Worm (Caenorhabditis elegans): ENCODE measurements around the gene cogc-2.

cogc-2 gene

DNA sequence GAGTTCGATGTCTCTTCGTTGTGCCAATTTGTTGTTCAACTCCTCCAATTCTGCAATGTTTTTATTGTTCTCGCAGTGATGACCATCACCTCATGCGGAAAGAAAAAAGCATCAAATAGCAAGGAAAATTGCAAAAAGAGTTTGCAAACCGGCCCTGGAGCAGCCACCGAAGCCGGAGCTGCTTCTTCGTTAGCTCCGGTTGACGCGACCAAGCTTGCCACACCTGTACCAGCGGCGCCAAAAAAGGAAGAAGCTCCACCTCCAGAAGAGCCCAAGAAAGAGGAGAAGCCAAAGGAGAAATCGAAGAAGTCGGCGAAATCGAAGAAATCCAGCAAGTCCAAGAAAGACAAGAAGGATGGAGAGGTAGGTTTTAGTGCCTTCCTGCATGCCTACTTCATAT, 29.2 kb downstream of the cogc-2 start:
- TF ChIP-seq aha-1 (tag; optimal IDR thresholded peaks at IDR 0.05) (no peak), ces-1 (GFP tag; optimal IDR thresholded peaks at IDR 0.05) (no peak), egl-27 (tag; optimal IDR thresholded peaks at IDR 0.05) (no peak), nhr-28 (tag; optimal IDR thresholded peaks at IDR 0.05) (no peak), ceh-82 (tag; optimal IDR thresholded peaks at IDR 0.05) (no peak), fkh-8 (tag; optimal IDR thresholded peaks at IDR 0.05) (no peak), ceh-90 (tag; optimal IDR thresholded peaks at IDR 0.05) (no peak), hlh-17 (GFP tag; optimal IDR thresholded peaks at IDR 0.05; ENCODE audit: borderline replicate concordance) (no peak), unc-86 (tag; optimal IDR thresholded peaks at IDR 0.05) (no peak), lin-14 (GFP tag; optimal IDR thresholded peaks at IDR 0.05) (no peak), nhr-90 (tag; optimal IDR thresholded peaks at IDR 0.05; ENCODE audit: poor library complexity) (no peak), unc-98 (GFP tag; IDR thresholded peaks at IDR 0.05) (no peak), fkh-4 (tag; optimal IDR thresholded peaks at IDR 0.05; ENCODE audit: borderline replicate concordance) (no peak), ceh-88 (GFP tag; IDR thresholded peaks at IDR 0.05) (no peak), snu-23 (GFP tag; optimal IDR thresholded peaks at IDR 0.05) (no peak), lir-3 (tag; optimal IDR thresholded peaks at IDR 0.05; ENCODE audit: poor library complexity) (no peak), vab-15 (tag; optimal IDR thresholded peaks at IDR 0.05) (no peak), sox-4 (tag; optimal IDR thresholded peaks at IDR 0.05) (no peak), sptf-1 (tag; optimal IDR thresholded peaks at IDR 0.05) (no peak)

- TF ChIP-seq mef-2 (tag; optimal IDR thresholded peaks at IDR 0.05) = no peak
- TF ChIP-seq grh-1 (GFP tag; IDR thresholded peaks at IDR 0.05) = no peak
- TF ChIP-seq unc-130 (tag; optimal IDR thresholded peaks at IDR 0.05) = no peak
- no peak for TF ChIP-seq nhr-85 (tag)
- TF ChIP-seq ama-1 (optimal IDR thresholded peaks at IDR 0.05) = no peak
- no peak for TF ChIP-seq skn-1 (tag; optimal IDR thresholded peaks at IDR 0.05)
- no peak for TF ChIP-seq alr-1 (tag; optimal IDR thresholded peaks at IDR 0.05; ENCODE audit: borderline replicate concordance)
- no peak for TF ChIP-seq nhr-12 (tag; optimal IDR thresholded peaks at IDR 0.05)
- TF ChIP-seq pax-3 (tag; optimal IDR thresholded peaks at IDR 0.05) = no peak
Observed at ce11 chrIV:7009531-7009930, 29.8 kb downstream of the cogc-2 start, which contains the start of gene C25A8.2. Gene C25A8.2 (plus strand): TSS chrIV:7009831.

DNA sequence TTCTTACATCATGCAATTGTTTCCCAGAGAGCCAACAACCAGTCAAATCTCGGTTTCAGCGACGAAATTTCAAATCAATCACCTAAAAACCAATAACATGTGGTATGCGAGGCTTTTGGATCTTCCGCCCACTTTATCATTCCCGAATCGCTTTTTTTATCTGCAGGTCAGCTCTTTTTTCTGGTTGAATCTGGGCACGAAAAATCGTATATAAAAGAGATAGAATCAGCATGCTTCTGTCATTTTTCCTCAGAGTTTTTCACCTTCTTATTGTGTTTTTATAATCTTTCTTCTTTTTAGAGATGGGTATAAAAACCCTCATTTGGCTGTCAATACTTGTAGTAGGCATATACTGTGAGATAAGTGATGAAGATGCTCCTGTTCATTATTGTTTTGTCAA, 36.1 kb downstream of the cogc-2 start, which contains the start of gene cht-3:
cht-3 (plus strand) TSS at position 301 of the 400 bp plus-strand sequence.
- TF ChIP-seq ceh-82 (tag; optimal IDR thresholded peaks at IDR 0.05) (no peak), unc-62 (GFP tag; optimal IDR thresholded peaks at IDR 0.05) (no peak), efl-3 (GFP tag; optimal IDR thresholded peaks at IDR 0.05) (no peak), ceh-8 (GFP tag; optimal IDR thresholded peaks at IDR 0.05) (no peak), lin-35 (GFP tag; optimal IDR thresholded peaks at IDR 0.05) (no peak), pag-3 (tag; optimal IDR thresholded peaks at IDR 0.05; ENCODE audit: borderline replicate concordance, insufficient read depth) (no peak), ceh-63 (GFP tag; optimal IDR thresholded peaks at IDR 0.05) (no peak), sox-4 (tag; optimal IDR thresholded peaks at IDR 0.05) (no peak), lsy-2 (tag; optimal IDR thresholded peaks at IDR 0.05) (no peak), aly-2 (tag; optimal IDR thresholded peaks at IDR 0.05) (no peak), hlh-17 (GFP tag; optimal IDR thresholded peaks at IDR 0.05; ENCODE audit: borderline replicate concordance) (no peak), nhr-47 (tag; optimal IDR thresholded peaks at IDR 0.05) (no peak), nhr-12 (tag; optimal IDR thresholded peaks at IDR 0.05) (no peak), pax-3 (tag; optimal IDR thresholded peaks at IDR 0.05) (no peak)

- TF ChIP-seq pax-3 (tag; optimal IDR thresholded peaks at IDR 0.05) = no peak
- no peak for TF ChIP-seq lin-15B (tag; optimal IDR thresholded peaks at IDR 0.05)
- TF ChIP-seq snpc-4 (tag; optimal IDR thresholded peaks at IDR 0.05) = no peak
- no peak for TF ChIP-seq F16B12.6 (tag; optimal IDR thresholded peaks at IDR 0.05)
- TF ChIP-seq efl-3 (GFP tag; optimal IDR thresholded peaks at IDR 0.05) = no peak
- TF ChIP-seq tlp-1 (tag; optimal IDR thresholded peaks at IDR 0.05) = no peak
- no peak for TF ChIP-seq nhr-47 (tag; optimal IDR thresholded peaks at IDR 0.05)
- TF ChIP-seq zip-4 (GFP tag; optimal IDR thresholded peaks at IDR 0.05) = no peak
- TF ChIP-seq lir-3 (tag; optimal IDR thresholded peaks at IDR 0.05; ENCODE audit: poor library complexity) = no peak
- no peak for TF ChIP-seq nhr-28 (tag; optimal IDR thresholded peaks at IDR 0.05)
- no peak for TF ChIP-seq elt-3 (tag; optimal IDR thresholded peaks at IDR 0.05)
Observed at ce11 chrIV:6999206-6999605, 40.2 kb downstream of the cogc-2 start, which contains the start of gene C25A8.5. Gene C25A8.5 (plus strand): TSS chrIV:6999506.
